Fruit fly (Drosophila melanogaster): ENCODE measurements around the gene CG32536.

Gene CG32536

DNA sequence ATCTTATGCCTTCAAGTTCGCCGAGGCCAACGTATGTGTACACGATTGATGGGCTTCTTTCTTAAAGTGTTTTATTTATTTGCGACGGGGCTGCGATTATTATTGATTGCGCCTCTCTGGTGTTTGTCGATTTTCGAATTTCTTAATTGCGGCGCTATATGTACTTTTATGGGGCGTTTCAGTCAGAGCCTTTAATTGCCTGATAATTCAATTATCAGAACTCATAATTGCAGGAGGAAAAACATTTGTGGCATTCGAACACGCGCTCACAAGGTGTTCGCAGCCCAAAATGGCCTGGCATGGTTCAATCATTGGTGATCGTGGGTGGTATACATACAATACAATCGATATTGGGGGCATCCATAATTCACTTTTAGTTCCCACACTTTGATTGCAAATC, 9.5 kb upstream of the CG32536 start:
- TF ChIP-seq fd96Ca (GFP tag; IDR thresholded peaks at IDR 0.05) = no peak
- no peak for TF ChIP-seq Pif1B (GFP tag; optimal IDR thresholded peaks at IDR 0.05)
- no peak for TF ChIP-seq CG4496 (GFP tag; IDR thresholded peaks at IDR 0.05)
- TF ChIP-seq CG17806 (tag; optimal IDR thresholded peaks at IDR 0.05) = no peak
- no peak for TF ChIP-seq CG13204 (GFP tag; optimal IDR thresholded peaks at IDR 0.05)
- no peak for TF ChIP-seq CG15710 (tag; optimal IDR thresholded peaks at IDR 0.05)
- TF ChIP-seq gl (tag; optimal IDR thresholded peaks at IDR 0.05) = no peak
- TF ChIP-seq Ets98B (GFP tag; IDR thresholded peaks at IDR 0.05) = no peak
- no peak for TF ChIP-seq D1 (tag; optimal IDR thresholded peaks at IDR 0.05)
- no peak for TF ChIP-seq Pif1A (GFP tag; optimal IDR thresholded peaks at IDR 0.05)
- no peak for TF ChIP-seq Snoo (tag; optimal IDR thresholded peaks at IDR 0.05)
- no peak for TF ChIP-seq CG12605 (GFP tag; IDR thresholded peaks at IDR 0.05)
- TF ChIP-seq CG34367 (tag; optimal IDR thresholded peaks at IDR 0.05) = no peak

DNA sequence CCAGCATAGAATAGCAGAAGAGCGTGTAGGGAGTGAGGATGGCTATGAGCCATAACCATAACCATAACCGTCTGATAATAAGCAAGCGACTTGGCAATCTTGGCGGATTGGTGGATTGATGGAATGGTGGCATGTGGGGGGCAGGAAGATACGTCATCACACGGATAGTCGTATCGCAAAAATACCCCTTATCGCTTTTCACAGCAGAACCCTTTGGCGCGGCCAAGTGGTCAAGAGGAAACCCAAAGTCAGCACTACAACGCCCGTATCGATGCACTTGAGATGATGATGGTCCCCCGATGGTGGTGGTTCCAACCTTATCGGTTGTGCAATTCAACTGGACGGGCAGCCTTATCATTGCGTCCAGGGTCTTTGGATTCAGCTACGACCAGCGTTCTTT, 8.7 kb upstream of the CG32536 start:
- TF ChIP-seq Pif1A (GFP tag; optimal IDR thresholded peaks at IDR 0.05) (no peak), EcR (GFP tag; optimal IDR thresholded peaks at IDR 0.05) (peak; percentile 35)

DNA sequence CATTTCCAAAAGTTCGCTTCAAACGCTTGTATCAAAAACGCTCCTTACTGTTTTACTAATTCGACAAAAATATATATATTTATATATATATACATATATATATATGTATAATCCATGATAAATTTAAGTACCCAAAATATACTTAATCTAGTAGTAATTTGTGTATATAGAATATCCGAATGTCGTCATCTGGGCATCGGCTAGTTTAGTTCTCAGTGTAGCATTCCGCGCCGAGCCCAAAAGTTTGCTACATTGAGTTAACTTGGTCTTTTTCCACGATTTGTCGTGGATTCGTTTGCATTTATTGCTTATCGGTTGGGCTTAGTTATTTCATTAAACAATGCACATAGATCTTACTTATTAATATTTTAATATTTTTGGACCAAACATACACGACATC, 4.6 kb upstream of the CG32536 start:
- TF ChIP-seq Ets98B (GFP tag; IDR thresholded peaks at IDR 0.05) (peak; percentile 28; the same call in 1 of the 2 replicates), CG9948 (tag; optimal IDR thresholded peaks at IDR 0.05) (no peak), CG4496 (GFP tag; IDR thresholded peaks at IDR 0.05) (peak; percentile 50; the same call in 2 of the 3 replicates), CG32121 (GFP tag; IDR thresholded peaks at IDR 0.05) (no peak), gl (tag; optimal IDR thresholded peaks at IDR 0.05) (no peak), CG8159 (tag; optimal IDR thresholded peaks at IDR 0.05) (peak; percentile 27), CG14655 (GFP tag; optimal IDR thresholded peaks at IDR 0.05) (no peak), fd96Ca (GFP tag; IDR thresholded peaks at IDR 0.05) (no peak; the same call in 2 of the 3 replicates), CG17806 (tag; optimal IDR thresholded peaks at IDR 0.05) (peak; percentile 35), Snoo (tag; optimal IDR thresholded peaks at IDR 0.05) (peak; percentile 11), CG34367 (tag; optimal IDR thresholded peaks at IDR 0.05) (peak; percentile 15), rn (GFP tag; IDR thresholded peaks at IDR 0.05) (0 out of 2 replicates have a peak, but pooled peaks have one; percentile 5), CG10348 (GFP tag; IDR thresholded peaks at IDR 0.05) (no peak), Pif1A (GFP tag; optimal IDR thresholded peaks at IDR 0.05) (no peak), CG8301 (tag; optimal IDR thresholded peaks at IDR 0.05) (no peak), D1 (tag; optimal IDR thresholded peaks at IDR 0.05) (no peak), Pif1B (GFP tag; optimal IDR thresholded peaks at IDR 0.05) (no peak), EcR (GFP tag; optimal IDR thresholded peaks at IDR 0.05) (no peak), CG13204 (GFP tag; optimal IDR thresholded peaks at IDR 0.05) (no peak), CG15710 (tag; optimal IDR thresholded peaks at IDR 0.05) (peak; percentile 23), CG12605 (GFP tag; IDR thresholded peaks at IDR 0.05) (no peak)

DNA sequence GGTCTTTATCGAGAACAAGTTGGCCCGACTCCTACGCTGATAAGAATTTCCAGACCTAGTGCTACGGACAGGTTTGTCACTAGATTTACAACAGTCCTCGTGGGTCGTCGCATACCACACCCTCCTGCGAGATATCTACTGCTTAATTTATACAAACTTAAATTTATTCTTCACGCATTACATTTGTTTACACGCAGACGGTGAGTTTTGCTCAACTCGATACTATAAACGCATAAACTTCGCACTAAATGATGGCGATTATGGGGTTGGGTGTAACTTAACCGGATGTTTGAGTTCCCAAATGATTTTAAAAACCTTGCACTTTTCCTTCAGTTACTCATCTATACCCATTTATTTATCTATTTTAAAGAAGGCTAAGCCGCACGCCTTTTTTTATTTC, 4.0 kb upstream of the CG32536 start:
- TF ChIP-seq Snoo (tag; optimal IDR thresholded peaks at IDR 0.05) (no peak), CG15710 (tag; optimal IDR thresholded peaks at IDR 0.05) (no peak), CG10348 (GFP tag; IDR thresholded peaks at IDR 0.05) (no peak), rn (GFP tag; IDR thresholded peaks at IDR 0.05) (no peak), CG14655 (GFP tag; optimal IDR thresholded peaks at IDR 0.05) (no peak), gl (tag; optimal IDR thresholded peaks at IDR 0.05) (no peak), CG4496 (GFP tag; IDR thresholded peaks at IDR 0.05) (no peak), CG8159 (tag; optimal IDR thresholded peaks at IDR 0.05) (no peak), Pif1A (GFP tag; optimal IDR thresholded peaks at IDR 0.05) (no peak), CG8301 (tag; optimal IDR thresholded peaks at IDR 0.05) (no peak), CG12605 (GFP tag; IDR thresholded peaks at IDR 0.05) (no peak), Pif1B (GFP tag; optimal IDR thresholded peaks at IDR 0.05) (no peak), CG34367 (tag; optimal IDR thresholded peaks at IDR 0.05) (no peak), Ets98B (GFP tag; IDR thresholded peaks at IDR 0.05) (no peak), fd96Ca (GFP tag; IDR thresholded peaks at IDR 0.05) (no peak), CG9948 (tag; optimal IDR thresholded peaks at IDR 0.05) (no peak), CG17806 (tag; optimal IDR thresholded peaks at IDR 0.05) (no peak), CG32121 (GFP tag; IDR thresholded peaks at IDR 0.05) (no peak), EcR (GFP tag; optimal IDR thresholded peaks at IDR 0.05) (no peak), D1 (tag; optimal IDR thresholded peaks at IDR 0.05) (no peak)

DNA sequence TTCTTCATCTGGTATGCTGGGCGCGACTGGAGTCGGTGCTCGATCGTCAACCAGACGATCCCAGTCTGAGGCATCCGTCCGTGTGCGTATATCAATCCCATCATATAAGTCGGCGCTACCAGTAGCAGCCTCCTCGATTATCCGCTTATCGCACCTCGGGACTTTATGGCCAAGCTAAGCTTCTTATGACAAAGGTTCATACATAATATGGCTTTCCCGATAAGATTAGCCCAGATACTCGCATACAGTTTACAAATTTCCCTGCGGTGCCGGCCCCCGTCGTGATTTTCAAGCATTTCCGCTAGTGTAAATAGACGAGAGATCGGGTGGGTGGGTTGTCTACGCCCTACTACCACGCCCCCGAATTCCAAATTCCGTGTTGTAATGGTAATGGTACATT, 3.6 kb upstream of the CG32536 start, which contains the start of gene CG8028:
CG8028 (minus strand) TSS at position 101 of the 400 bp plus-strand sequence.
- no peak for TF ChIP-seq EcR (GFP tag; optimal IDR thresholded peaks at IDR 0.05)
- TF ChIP-seq D1 (tag; optimal IDR thresholded peaks at IDR 0.05) = no peak
- TF ChIP-seq rn (GFP tag; IDR thresholded peaks at IDR 0.05) = no peak
- no peak for TF ChIP-seq CG17806 (tag; optimal IDR thresholded peaks at IDR 0.05)
- no peak for TF ChIP-seq CG34367 (tag; optimal IDR thresholded peaks at IDR 0.05)
- no peak for TF ChIP-seq CG14655 (GFP tag; optimal IDR thresholded peaks at IDR 0.05)
- TF ChIP-seq CG9948 (tag; optimal IDR thresholded peaks at IDR 0.05) = no peak
- no peak for TF ChIP-seq CG12605 (GFP tag; IDR thresholded peaks at IDR 0.05)
- no peak for TF ChIP-seq CG8159 (tag; optimal IDR thresholded peaks at IDR 0.05)
- no peak for TF ChIP-seq Pif1B (GFP tag; optimal IDR thresholded peaks at IDR 0.05)

DNA sequence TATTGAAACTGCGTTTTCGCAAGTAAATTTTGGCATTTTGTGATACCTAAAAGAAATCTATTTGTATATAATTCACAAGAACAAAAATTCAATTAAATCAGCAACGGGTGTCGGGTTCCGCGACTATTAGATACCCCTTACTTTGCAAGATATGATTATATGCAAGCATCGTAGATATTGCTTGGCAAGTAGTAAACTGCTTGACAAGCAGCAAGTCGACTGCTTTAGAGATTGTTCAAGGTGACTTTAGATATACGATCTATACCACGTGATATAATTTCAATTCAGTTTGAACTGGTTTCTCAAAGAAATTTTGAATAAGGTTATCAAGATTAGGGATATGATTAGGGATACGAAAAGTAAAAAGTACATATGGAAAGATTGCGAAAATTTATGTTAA, 1.7 kb upstream of the CG32536 start:
- TF ChIP-seq CG12605 (GFP tag; IDR thresholded peaks at IDR 0.05) = no peak
